Worm (Caenorhabditis elegans) whole organism, mixed stage, embryonic: ENCODE results near the gene wrt-9.

Experiments
- M03D4.4 ChIP-seq: sonication (generic microtip); optimal IDR thresholded peaks from 2 replicates; lab custom pipeline; 2017; ENCODE audit warnings: mild to moderate bottlenecking, missing genetic modification characterization, missing compliant biosample characterization
- bed-3 ChIP-seq: fragments of 200-800 bp; sonication (Bioruptor generic); optimal IDR thresholded peaks from 3 replicates; lab custom pipeline; 2018; ENCODE audit warnings: mild to moderate bottlenecking, missing genetic modification characterization, moderate library complexity, missing compliant biosample characterization
- blmp-1 ChIP-seq: fragments of 150-350 bp; optimal IDR thresholded peaks from 2 replicates; lab custom pipeline; 2014; ENCODE audit warnings: missing biosample characterization, missing genetic modification characterization
- ceh-39 ChIP-seq: fragments of 150-350 bp; optimal IDR thresholded peaks from 2 replicates; lab custom pipeline; 2014; ENCODE audit warnings: missing biosample characterization, missing genetic modification characterization
- ceh-83 ChIP-seq: fragments of 200-800 bp; sonication (Bioruptor generic); optimal IDR thresholded peaks from 2 replicates; lab custom pipeline; 2018; ENCODE audit warnings: mild to moderate bottlenecking, missing genetic modification characterization, missing compliant biosample characterization
- ces-1 ChIP-seq: fragments of 150-350 bp; optimal IDR thresholded peaks from 2 replicates; lab custom pipeline; 2014; ENCODE audit warnings: missing biosample characterization, missing genetic modification reagents, missing genetic modification characterization
- cnd-1 ChIP-seq: fragments of 200-800 bp; sonication (Bioruptor generic); optimal IDR thresholded peaks from 2 replicates; lab custom pipeline; 2018; ENCODE audit warnings: mild to moderate bottlenecking, missing genetic modification characterization, missing compliant biosample characterization
- elt-1 ChIP-seq: sonication (generic microtip); optimal IDR thresholded peaks from 2 replicates; lab custom pipeline; 2017; ENCODE audit warnings: missing genetic modification characterization, mild to moderate bottlenecking, missing compliant biosample characterization, antibody characterized with exemption, moderate library complexity, borderline replicate concordance; ENCODE audit not compliant: insufficient read depth
- elt-3 ChIP-seq: fragments of 150-350 bp; optimal IDR thresholded peaks from 2 replicates; lab custom pipeline; 2014; ENCODE audit warnings: missing biosample characterization, missing genetic modification characterization
- flh-1 ChIP-seq: fragments of 200-800 bp; sonication (Bioruptor generic); optimal IDR thresholded peaks from 2 replicates; lab custom pipeline; 2018; ENCODE audit warnings: mild to moderate bottlenecking, missing genetic modification characterization, moderate library complexity, missing compliant biosample characterization
- ham-2 ChIP-seq: fragments of 200-800 bp; sonication (Bioruptor generic); optimal IDR thresholded peaks from 2 replicates; lab custom pipeline; 2018; ENCODE audit warnings: mild to moderate bottlenecking, missing genetic modification characterization, missing compliant biosample characterization
- lin-32 ChIP-seq: fragments of 200-800 bp; sonication (Bioruptor generic); optimal IDR thresholded peaks from 2 replicates; lab custom pipeline; 2018; ENCODE audit warnings: mild to moderate bottlenecking, missing genetic modification characterization, missing compliant biosample characterization
- mab-5 ChIP-seq: fragments of 150-350 bp; optimal IDR thresholded peaks from 2 replicates; lab custom pipeline; 2014; ENCODE audit warnings: missing biosample characterization, missing genetic modification characterization
- mep-1 ChIP-seq: fragments of 150-350 bp; optimal IDR thresholded peaks from 2 replicates; lab custom pipeline; 2017; ENCODE audit warnings: missing biosample characterization, missing genetic modification reagents, missing genetic modification characterization, inconsistent platforms
- mls-2 ChIP-seq: sonication (generic microtip); optimal IDR thresholded peaks from 2 replicates; lab custom pipeline; 2016; ENCODE audit warnings: mild to moderate bottlenecking, missing genetic modification characterization, moderate library complexity, missing compliant biosample characterization
- nhr-12 ChIP-seq: fragments of 150-350 bp; optimal IDR thresholded peaks from 2 replicates; lab custom pipeline; 2014; ENCODE audit warnings: missing biosample characterization, missing genetic modification characterization
- nhr-2 ChIP-seq: fragments of 150-350 bp; optimal IDR thresholded peaks from 2 replicates; lab custom pipeline; 2014; ENCODE audit warnings: missing biosample characterization, missing genetic modification characterization
- nhr-237 ChIP-seq: fragments of 150-350 bp; optimal IDR thresholded peaks from 2 replicates; lab custom pipeline; 2014; ENCODE audit warnings: missing biosample characterization, missing genetic modification characterization
- nhr-28 ChIP-seq: fragments of 150-350 bp; optimal IDR thresholded peaks from 2 replicates; lab custom pipeline; 2014; ENCODE audit warnings: missing biosample characterization, missing genetic modification characterization
- pha-4 ChIP-seq: fragments of 150-350 bp; optimal IDR thresholded peaks from 2 replicates; lab custom pipeline; 2018; ENCODE audit warnings: missing biosample characterization, missing genetic modification reagents, missing genetic modification characterization
- sem-2 ChIP-seq: fragments of 200-800 bp; sonication (Bioruptor generic); optimal IDR thresholded peaks from 2 replicates; lab custom pipeline; 2018; ENCODE audit warnings: mild to moderate bottlenecking, missing genetic modification characterization, missing compliant biosample characterization
- snpc-4 ChIP-seq: fragments of 150-350 bp; optimal IDR thresholded peaks from 2 replicates; lab custom pipeline; 2014; ENCODE audit warnings: missing biosample characterization, missing genetic modification characterization
- sptf-1 ChIP-seq: sonication (generic microtip); optimal IDR thresholded peaks from 2 replicates; lab custom pipeline; 2017; ENCODE audit warnings: mild to moderate bottlenecking, missing genetic modification characterization, moderate library complexity, missing compliant biosample characterization
- tbx-8 ChIP-seq: fragments of 200-800 bp; sonication (Bioruptor generic); optimal IDR thresholded peaks from 2 replicates; lab custom pipeline; 2018; ENCODE audit warnings: mild to moderate bottlenecking, missing genetic modification characterization, moderate library complexity, missing compliant biosample characterization
- unc-120 ChIP-seq: sonication (generic microtip); optimal IDR thresholded peaks from 2 replicates; lab custom pipeline; 2017; ENCODE audit warnings: missing genetic modification characterization, missing compliant biosample characterization; ENCODE audit not compliant: poor library complexity, severe bottlenecking
- unc-39 ChIP-seq: fragments of 150-350 bp; optimal IDR thresholded peaks from 2 replicates; lab custom pipeline; 2014; ENCODE audit warnings: missing biosample characterization, missing genetic modification characterization
- unc-62 ChIP-seq: fragments of 150-350 bp; optimal IDR thresholded peaks from 2 replicates; lab custom pipeline; 2014; ENCODE audit warnings: missing biosample characterization, missing genetic modification reagents, missing genetic modification characterization
- zip-8 ChIP-seq: fragments of 150-350 bp; optimal IDR thresholded peaks from 2 replicates; lab custom pipeline; 2014; ENCODE audit warnings: missing biosample characterization, missing genetic modification characterization
- ztf-11 ChIP-seq: fragments of 150-350 bp; optimal IDR thresholded peaks from 2 replicates; lab custom pipeline; 2014; ENCODE audit warnings: missing biosample characterization, missing genetic modification characterization

Gene wrt-9

ce11 chrX:1583980-1584379, 7.5 kb downstream of the wrt-9 start:
- TF ChIP-seq unc-120 (tag; lab: Kevin White, UChicago) (no peak), zip-8 (no peak), unc-62 (GFP tag; lab: Kevin White, UChicago) (no peak), flh-1 (GFP tag; lab: Kevin White, UChicago) (no peak), nhr-12 (tag; lab: Kevin White, UChicago) (no peak), ces-1 (GFP tag; lab: Kevin White, UChicago) (no peak), lin-32 (GFP tag; lab: Kevin White, UChicago) (no peak), mep-1 (tag; lab: Kevin White, UChicago) (no peak), snpc-4 (no peak), nhr-2 (no peak), mls-2 (tag; lab: Kevin White, UChicago) (no peak), elt-1 (no peak), ztf-11 (tag; lab: Kevin White, UChicago) (no peak), ceh-39 (no peak), tbx-8 (GFP tag; lab: Kevin White, UChicago) (no peak), cnd-1 (tag; lab: Kevin White, UChicago) (no peak), sptf-1 (tag; lab: Kevin White, UChicago) (no peak), blmp-1 (tag; lab: Kevin White, UChicago) (no peak)

ce11 chrX:1587082-1587481, 10.6 kb downstream of the wrt-9 start:
- TF ChIP-seq elt-3 (no peak), bed-3 (GFP tag; lab: Kevin White, UChicago) (no peak), pha-4 (tag; lab: Kevin White, UChicago) (no peak), ces-1 (GFP tag; lab: Kevin White, UChicago) (no peak)

ce11 chrX:1589114-1589902, 12.9 kb downstream of the wrt-9 start:
- no peak for TF ChIP-seq snpc-4
- TF ChIP-seq nhr-28 = no peak
- TF ChIP-seq M03D4.4 (tag; lab: Kevin White, UChicago) = no peak
- no peak for TF ChIP-seq elt-1
- no peak for TF ChIP-seq lin-32 (GFP tag; lab: Kevin White, UChicago)
- no peak for TF ChIP-seq ceh-83 (GFP tag; lab: Kevin White, UChicago)
- no peak for TF ChIP-seq pha-4 (tag; lab: Kevin White, UChicago)
- TF ChIP-seq, all 35 proteins: peak for 0

DNA sequence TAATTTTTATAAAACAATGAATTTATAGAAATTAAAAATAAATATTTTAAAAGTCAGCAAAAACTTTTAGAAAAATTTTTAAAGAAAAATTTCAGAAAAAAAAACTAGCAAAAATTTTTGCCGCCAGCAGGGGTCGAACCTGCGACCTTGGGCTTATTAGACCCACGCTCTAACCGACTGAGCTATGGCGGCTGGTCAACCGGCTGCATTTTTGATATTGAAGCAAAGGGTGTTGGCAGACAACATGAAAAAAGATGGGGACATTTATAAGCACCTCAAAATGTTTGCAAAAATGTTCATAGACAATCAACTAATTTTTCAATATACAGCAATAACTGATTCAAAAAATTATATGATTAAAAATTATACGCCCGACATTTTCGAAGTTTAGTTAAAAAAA, 13.5 kb downstream of the wrt-9 start:
- no peak for TF ChIP-seq bed-3 (GFP tag; lab: Kevin White, UChicago)
- TF ChIP-seq nhr-237 (tag; lab: Kevin White, UChicago) = no peak
- TF ChIP-seq nhr-12 (tag; lab: Kevin White, UChicago) = no peak
- no peak for TF ChIP-seq unc-39 (tag; lab: Kevin White, UChicago)
- TF ChIP-seq, all 35 proteins: peak for 0

- TF ChIP-seq sem-2 (GFP tag; lab: Kevin White, UChicago) = no peak
- TF ChIP-seq mab-5 (tag; lab: Kevin White, UChicago) = no peak
- TF ChIP-seq sptf-1 (tag; lab: Kevin White, UChicago) = no peak
- TF ChIP-seq ces-1 (GFP tag; lab: Kevin White, UChicago) = peak; percentile 81
- no peak for TF ChIP-seq ham-2 (GFP tag; lab: Kevin White, UChicago)
- no peak for TF ChIP-seq unc-120 (tag; lab: Kevin White, UChicago)
- no peak for TF ChIP-seq mep-1 (tag; lab: Kevin White, UChicago)
Measured at ce11 chrX:1598061-1598690, 21.7 kb downstream of the wrt-9 start.
